Fruit fly (Drosophila melanogaster) whole organism, prepupa: Measurements from ENCODE around the gene CG1812.

Experiments
- CG16779 ChIP-seq: fragments of 200-800 bp; sonication (Bioruptor generic); optimal IDR thresholded peaks from 3 replicates; lab custom pipeline; 2017; ENCODE audit warnings: missing biosample characterization, mild to moderate bottlenecking, missing genetic modification characterization
- CG6808 ChIP-seq: fragments of 200-800 bp; sonication (Bioruptor generic); optimal IDR thresholded peaks from 3 replicates; lab custom pipeline; 2017; ENCODE audit warnings: missing biosample characterization, missing genetic modification characterization, mild to moderate bottlenecking, moderate library complexity, missing genetic modification reagents
- Met ChIP-seq: fragments of 200-800 bp; sonication (Bioruptor generic); optimal IDR thresholded peaks from 3 replicates; lab custom pipeline; 2016; ENCODE audit warnings: missing biosample characterization, missing genetic modification characterization
- acj6 ChIP-seq: fragments of 200-800 bp; sonication (Bioruptor generic); optimal IDR thresholded peaks from 3 replicates; lab custom pipeline; 2016; ENCODE audit warnings: missing biosample characterization, missing genetic modification characterization
- eg ChIP-seq: fragments of 200-800 bp; sonication (Bioruptor generic); IDR thresholded peaks from 3 replicates; pipeline ENCODE4 v1.3.6; 2022; ENCODE audit warnings: missing biosample characterization, missing genetic modification characterization
- svp ChIP-seq: fragments of 200-800 bp; sonication (Bioruptor generic); peaks from one replicate; lab custom pipeline; 2016; ENCODE audit warnings: missing biosample characterization, missing genetic modification characterization

dm6 chrX:20468192-20468591, 43.2 kb upstream of the CG1812 start:
- TF ChIP-seq CG16779 (tag; lab: Kevin White, UChicago) (peak; percentile 83), Met (GFP tag; lab: Kevin White, UChicago) (no peak), eg (GFP tag; lab: Robert Waterston, UW) (peak; percentile 78), acj6 (no peak), svp (GFP tag; lab: Kevin White, UChicago) (no peak), CG6808 (peak; percentile 56)
